Fruit fly (Drosophila melanogaster): Measurements from ENCODE around the gene CG15601.
A peak's percentile ranks its signal among the peaks of the same experiment; 100 is the strongest.

The CG15601 gene

dm6 chrX:15748945-15749344, 38.5 kb downstream of the CG15601 start, which contains the start of gene Mvd (continued):
- TF ChIP-seq btn (GFP tag; optimal IDR thresholded peaks at IDR 0.05) (no peak), CG3726 (GFP tag; IDR thresholded peaks at IDR 0.05) (no peak), phol (tag; optimal IDR thresholded peaks at IDR 0.05) (peak; percentile 60), CG9797 (GFP tag; optimal IDR thresholded peaks at IDR 0.05) (peak; percentile 82), HLH54F (GFP tag; optimal IDR thresholded peaks at IDR 0.05) (no peak), nerfin-2 (GFP tag; IDR thresholded peaks at IDR 0.05; ENCODE audit: partially characterized antibody) (no peak), wor (GFP tag; IDR thresholded peaks at IDR 0.05) (no peak), Side (GFP tag; optimal IDR thresholded peaks at IDR 0.05) (no peak), Hr51 (GFP tag; optimal IDR thresholded peaks at IDR 0.05) (no peak), Fer2 (tag; optimal IDR thresholded peaks at IDR 0.05) (no peak), pzg (GFP tag; optimal IDR thresholded peaks at IDR 0.05) (peak; percentile 92), CG10979 (tag; optimal IDR thresholded peaks at IDR 0.05) (no peak), Pdp1 (GFP tag; optimal IDR thresholded peaks at IDR 0.05) (peak in 1 of 2 experiments; percentile 46), NC2α (GFP tag; optimal IDR thresholded peaks at IDR 0.05) (no peak), NFAT (GFP tag; IDR thresholded peaks at IDR 0.05) (no peak), Vsx1 (GFP tag; optimal IDR thresholded peaks at IDR 0.05) (no peak), crc (GFP tag; optimal IDR thresholded peaks at IDR 0.05) (no peak), HmgD (GFP tag; optimal IDR thresholded peaks at IDR 0.05) (no peak), CG4404 (GFP tag; IDR thresholded peaks at IDR 0.05) (no peak), vfl (GFP tag; optimal IDR thresholded peaks at IDR 0.05) (no peak), fd3F (GFP tag; optimal IDR thresholded peaks at IDR 0.05) (no peak), CG4730 (GFP tag; IDR thresholded peaks at IDR 0.05) (no peak), wek (GFP tag; optimal IDR thresholded peaks at IDR 0.05) (peak; percentile 99), cwo (GFP tag; optimal IDR thresholded peaks at IDR 0.05) (no peak), chinmo (GFP tag; IDR thresholded peaks at IDR 0.05; ENCODE audit: partially characterized antibody) (0 out of 4 replicates have a peak, but pooled peaks have one; percentile 37), B-H1 (GFP tag; IDR thresholded peaks at IDR 0.05) (no peak), CG14965 (GFP tag; optimal IDR thresholded peaks at IDR 0.05; ENCODE audit: borderline replicate concordance) (no peak), pros (GFP tag; optimal IDR thresholded peaks at IDR 0.05) (no peak), bbx (GFP tag; IDR thresholded peaks at IDR 0.05; ENCODE audit: partially characterized antibody) (peak; percentile 45), schlank (tag; optimal IDR thresholded peaks at IDR 0.05) (no peak), CG4854 (GFP tag; optimal IDR thresholded peaks at IDR 0.05) (no peak), Ravus (GFP tag; IDR thresholded peaks at IDR 0.05) (no peak), CG7357 (GFP tag; IDR thresholded peaks at IDR 0.05) (no peak), ase (GFP tag; IDR thresholded peaks at IDR 0.05) (no peak), pita (GFP tag; optimal IDR thresholded peaks at IDR 0.05) (peak; percentile 65), CG11504 (tag; optimal IDR thresholded peaks at IDR 0.05) (no peak), NfI (GFP tag; optimal IDR thresholded peaks at IDR 0.05) (no peak), CG1647 (GFP tag; optimal IDR thresholded peaks at IDR 0.05) (no peak), CHES-1-like (GFP tag; optimal IDR thresholded peaks at IDR 0.05) (no peak), MBD-R2 (GFP tag; IDR thresholded peaks at IDR 0.05) (peak; percentile 78), esg (GFP tag; conservative IDR thresholded peaks at IDR 0.05) (no peak), hkb (optimal IDR thresholded peaks at IDR 0.05) (peak; percentile 17), hkb (GFP tag; IDR thresholded peaks at IDR 0.05) (no peak), CG17359 (tag; optimal IDR thresholded peaks at IDR 0.05) (no peak), da (GFP tag; optimal IDR thresholded peaks at IDR 0.05) (no peak), scrt (GFP tag; optimal IDR thresholded peaks at IDR 0.05) (peak; percentile 80), ttk (GFP tag; IDR thresholded peaks at IDR 0.05) (no peak), zen2 (GFP tag; IDR thresholded peaks at IDR 0.05; ENCODE audit: partially characterized antibody) (no peak), HLH3B (GFP tag; IDR thresholded peaks at IDR 0.05) (no peak), CG15073 (GFP tag; optimal IDR thresholded peaks at IDR 0.05) (no peak), tap (tag; optimal IDR thresholded peaks at IDR 0.05) (no peak)

Measured in whole organism, embryonic.